Worm (Caenorhabditis elegans) whole organism, L3 larva: ENCODE data around the gene lec-3.

Experiments used
- ZK546.5 ChIP-seq: sonication (generic microtip); optimal IDR thresholded peaks from 2 replicates; lab custom pipeline; 2017; ENCODE audit warnings: missing biosample characterization, missing genetic modification characterization
- ama-1 ChIP-seq: fragments of 150-350 bp; optimal IDR thresholded peaks from 2 replicates; lab custom pipeline; 2018
- ceh-82 ChIP-seq: fragments of 150-350 bp; optimal IDR thresholded peaks from 2 replicates; lab custom pipeline; 2014; ENCODE audit warnings: missing biosample characterization, missing genetic modification characterization
- elt-1 ChIP-seq: fragments of 150-350 bp; optimal IDR thresholded peaks from 2 replicates; lab custom pipeline; 2014; ENCODE audit warnings: missing biosample characterization, missing genetic modification characterization
- fos-1 ChIP-seq: fragments of 150-350 bp; optimal IDR thresholded peaks from 2 replicates; lab custom pipeline; 2014; ENCODE audit warnings: missing biosample characterization, missing genetic modification characterization
- lsy-12 ChIP-seq: sonication (generic microtip); optimal IDR thresholded peaks from 2 replicates; lab custom pipeline; 2016; ENCODE audit warnings: mild to moderate bottlenecking, missing genetic modification characterization, missing compliant biosample characterization
- mdl-1 ChIP-seq: fragments of 150-350 bp; optimal IDR thresholded peaks from 2 replicates; lab custom pipeline; 2014; ENCODE audit warnings: missing biosample characterization, missing genetic modification characterization
- nhr-11 ChIP-seq: fragments of 150-350 bp; optimal IDR thresholded peaks from 2 replicates; lab custom pipeline; 2014; ENCODE audit warnings: missing biosample characterization, missing genetic modification characterization
- nhr-28 ChIP-seq: fragments of 150-350 bp; optimal IDR thresholded peaks from 2 replicates; lab custom pipeline; 2014; ENCODE audit warnings: missing biosample characterization, missing genetic modification characterization
- pha-4 ChIP-seq: fragments of 150-350 bp; optimal IDR thresholded peaks from 2 replicates; lab custom pipeline; 2014; ENCODE audit warnings: missing biosample characterization, missing genetic modification reagents, missing genetic modification characterization
- sea-2 ChIP-seq: fragments of 150-350 bp; sonication (generic microtip); optimal IDR thresholded peaks from 4 replicates; lab custom pipeline; 2014; ENCODE audit warnings: missing biosample characterization, missing genetic modification reagents, missing genetic modification characterization
- tbx-2 ChIP-seq: sonication (generic microtip); optimal IDR thresholded peaks from 2 replicates; lab custom pipeline; 2016; ENCODE audit warnings: mild to moderate bottlenecking, missing genetic modification characterization, missing compliant biosample characterization
- unc-62 ChIP-seq: fragments of 150-350 bp; sonication (generic microtip); optimal IDR thresholded peaks from 4 replicates; lab custom pipeline; 2014; ENCODE audit warnings: missing biosample characterization, missing genetic modification reagents, missing genetic modification characterization

ce11 chrII:10001065-10001464, 10.2 kb downstream of the lec-3 start, which contains the start of gene nlt-1:
- no peak for TF ChIP-seq nhr-11 (tag; lab: Kevin White, UChicago)
- no peak for TF ChIP-seq fos-1 (tag; lab: Kevin White, UChicago)
- no peak for TF ChIP-seq sea-2 (GFP tag; lab: Kevin White, UChicago)
- TF ChIP-seq unc-62 (GFP tag; lab: Kevin White, UChicago) = no peak
- TF ChIP-seq lsy-12 = no peak
- no peak for TF ChIP-seq ZK546.5
- no peak for TF ChIP-seq nhr-28 (tag; lab: Kevin White, UChicago)
- TF ChIP-seq tbx-2 (tag; lab: Kevin White, UChicago) = no peak
- no peak for TF ChIP-seq ceh-82 (tag; lab: Kevin White, UChicago)
- no peak for TF ChIP-seq mdl-1 (tag; lab: Kevin White, UChicago)
- no peak for TF ChIP-seq ama-1 (lab: Kevin White, UChicago)
- no peak for TF ChIP-seq elt-1 (tag; lab: Kevin White, UChicago)
- TF ChIP-seq pha-4 = peak; percentile 50
